Worm (Caenorhabditis elegans) whole organism, early embryonic: ENCODE measurements around the gene W09D6.5.

Experiments used
- B0310.2 ChIP-seq: sonication (generic microtip); optimal IDR thresholded peaks from 2 replicates; lab custom pipeline; 2016; ENCODE audit warnings: mild to moderate bottlenecking, missing genetic modification characterization, missing compliant biosample characterization
- aly-1 ChIP-seq: sonication (generic microtip); optimal IDR thresholded peaks from 2 replicates; lab custom pipeline; 2016; ENCODE audit warnings: missing genetic modification characterization, missing compliant biosample characterization
- ama-1 ChIP-seq: fragments of 150-350 bp; optimal IDR thresholded peaks from 2 replicates; lab custom pipeline; 2014
- ceh-36 ChIP-seq: sonication (generic microtip); optimal IDR thresholded peaks from 2 replicates; lab custom pipeline; 2016; ENCODE audit warnings: missing genetic modification characterization, inconsistent platforms, missing compliant biosample characterization
- hnd-1 ChIP-seq: sonication (generic microtip); optimal IDR thresholded peaks from 2 replicates; lab custom pipeline; 2016; ENCODE audit warnings: missing genetic modification characterization, missing compliant biosample characterization
- tra-4 ChIP-seq: sonication (generic microtip); optimal IDR thresholded peaks from 2 replicates; lab custom pipeline; 2017; ENCODE audit warnings: missing genetic modification characterization, missing compliant biosample characterization

DNA sequence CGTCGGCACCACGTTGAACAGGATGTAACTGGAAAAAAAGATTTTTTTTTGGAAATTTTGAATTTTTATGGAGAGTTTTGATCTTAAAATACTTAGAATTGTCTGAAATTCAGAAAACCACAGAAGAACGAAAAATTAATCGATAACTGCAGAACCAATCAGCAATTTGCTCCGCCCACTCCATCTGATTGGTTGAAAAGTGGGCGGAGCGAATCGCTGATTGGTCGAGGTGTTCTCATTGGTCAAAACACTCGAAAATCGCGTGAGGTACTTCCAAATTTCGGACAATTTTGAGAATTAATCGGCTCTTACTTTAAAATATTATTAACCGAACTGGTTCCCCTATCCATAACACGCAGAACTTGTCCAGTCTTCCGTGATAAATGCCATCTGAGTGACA lies 7.4 kb downstream of the W09D6.5 start:
- no peak for TF ChIP-seq aly-1
- no peak for TF ChIP-seq ama-1 (lab: Kevin White, UChicago)
- no peak for TF ChIP-seq ceh-36 (tag; lab: Kevin White, UChicago)
- TF ChIP-seq B0310.2 (tag; lab: Kevin White, UChicago), result no peak
- TF ChIP-seq hnd-1 (tag; lab: Kevin White, UChicago), result no peak
- TF ChIP-seq tra-4 (tag; lab: Kevin White, UChicago), result no peak
